Worm (Caenorhabditis elegans) whole organism, late embryonic: ENCODE measurements around the gene K09F6.11.

ENCODE experiments used
- pha-4 ChIP-seq: fragments of 150-350 bp; optimal IDR thresholded peaks from 2 replicates; lab custom pipeline; 2018; ENCODE audit warnings: missing biosample characterization, missing genetic modification reagents, missing genetic modification characterization
- pqm-1 ChIP-seq: sonication (generic microtip); optimal IDR thresholded peaks from 2 replicates; lab custom pipeline; 2016; ENCODE audit warnings: missing genetic modification characterization, missing compliant biosample characterization

DNA sequence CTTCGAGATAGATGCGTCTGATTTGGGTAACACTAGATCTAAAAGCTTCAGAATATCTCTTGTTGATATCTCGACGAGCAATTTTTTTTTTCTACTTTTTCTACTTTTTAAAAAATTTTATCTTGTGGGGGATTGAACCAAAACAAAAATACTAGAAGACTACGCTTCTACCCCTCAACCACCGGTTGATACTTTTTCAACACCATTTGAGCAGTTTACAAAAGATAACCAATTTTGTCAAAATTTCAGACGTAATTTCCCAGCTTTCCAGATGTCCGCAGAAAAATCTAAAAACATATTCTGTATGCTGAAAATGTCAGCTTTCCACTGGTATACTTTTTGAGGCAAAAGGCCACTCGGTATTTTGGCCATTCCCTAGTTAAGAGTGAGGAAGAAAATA, 24.6 kb downstream of the K09F6.11 start:
- TF ChIP-seq pha-4 (tag; lab: Kevin White, UChicago) = no peak
- no peak for TF ChIP-seq pqm-1 (tag; lab: Kevin White, UChicago)
